Fruit fly (Drosophila melanogaster) S2 (cell line): ENCODE measurements around the gene CG31142.

Source experiments
- CG8478 ChIP-seq: fragments of >200 bp; optimal IDR thresholded peaks from 2 replicates; lab custom pipeline; 2018
- CTCF ChIP-seq, 2 experiments: fragments of >200 bp; optimal IDR thresholded peaks; 2 replicates each; lab custom pipeline; 2018

dm6 chr3R:23893460-23893859 lies 35.6 kb upstream of the CG31142 start, which contains the start of gene tbrd-1:
- TF ChIP-seq CG8478 (lab: Kevin White, UChicago) = no peak
- TF ChIP-seq CTCF (optimal IDR thresholded peaks at IDR 0.05; lab: Kevin White, UChicago) = no peak
